Worm (Caenorhabditis elegans) whole organism, young adult: ENCODE results near the gene srd-36.
A peak's percentile ranks its signal among the peaks of the same experiment; 100 is the strongest.

Experiments used
- B0035.1 ChIP-seq: sonication (generic microtip); optimal IDR thresholded peaks from 2 replicates; lab custom pipeline; 2016; ENCODE audit warnings: missing genetic modification characterization, mild to moderate bottlenecking, missing compliant biosample characterization, missing genotype, missing genetic modification reagents
- B0261.1 ChIP-seq: sonication (generic microtip); optimal IDR thresholded peaks from 2 replicates; lab custom pipeline; 2016; ENCODE audit warnings: mild to moderate bottlenecking, missing genetic modification characterization, moderate library complexity, missing compliant biosample characterization
- D2030.7 ChIP-seq: fragments of 200-800 bp; sonication (Bioruptor generic); IDR thresholded peaks from 2 replicates; pipeline ENCODE4 v1.3.6; 2022; ENCODE audit warnings: missing genetic modification reagents, missing genetic modification characterization, missing compliant biosample characterization
- F22D6.2 ChIP-seq: sonication (generic microtip); optimal IDR thresholded peaks from 2 replicates; lab custom pipeline; 2016; ENCODE audit warnings: mild to moderate bottlenecking, missing genetic modification characterization, missing compliant biosample characterization
- F23B12.7 ChIP-seq: sonication (generic microtip); optimal IDR thresholded peaks from 2 replicates; lab custom pipeline; 2017; ENCODE audit warnings: missing genetic modification characterization, mild to moderate bottlenecking, missing compliant biosample characterization, antibody characterized with exemption, moderate library complexity; ENCODE audit not compliant: insufficient read depth
- F52B5.7 ChIP-seq: sonication (generic microtip); optimal IDR thresholded peaks from 2 replicates; lab custom pipeline; 2016; ENCODE audit warnings: mild to moderate bottlenecking, missing genetic modification characterization, missing compliant biosample characterization
- ZK185.1 ChIP-seq: sonication (generic microtip); optimal IDR thresholded peaks from 2 replicates; lab custom pipeline; 2016; ENCODE audit warnings: mild to moderate bottlenecking, missing genetic modification characterization, missing compliant biosample characterization; ENCODE audit not compliant: poor library complexity, severe bottlenecking
- akir-1 ChIP-seq: fragments of 200-800 bp; sonication (Bioruptor generic); optimal IDR thresholded peaks from 2 replicates; lab custom pipeline; 2018; ENCODE audit warnings: mild to moderate bottlenecking, missing genetic modification characterization, moderate library complexity, missing compliant biosample characterization
- cebp-1 ChIP-seq, 2 experiments: fragments of 200-800 bp in 1 of 2; sonication (Bioruptor generic) in 1 of 2; sonication (generic microtip) in 1 of 2; IDR thresholded peaks in 1 of 2; optimal IDR thresholded peaks in 1 of 2; 2 replicates each; pipeline versions ENCODE4 v1.3.6 to Lab custom; 2017 to 2022; ENCODE audit warnings: missing compliant biosample characterization in 2 of 2, missing genetic modification characterization in 2 of 2, mild to moderate bottlenecking in 1 of 2, missing genetic modification reagents in 1 of 2, moderate library complexity in 1 of 2
- ceh-79 ChIP-seq: sonication (generic microtip); optimal IDR thresholded peaks from 2 replicates; lab custom pipeline; 2017; ENCODE audit warnings: mild to moderate bottlenecking, missing genetic modification characterization, missing compliant biosample characterization
- die-1 ChIP-seq: sonication (generic microtip); optimal IDR thresholded peaks from 2 replicates; lab custom pipeline; 2016; ENCODE audit warnings: missing genotype, mild to moderate bottlenecking, missing genetic modification characterization, missing compliant biosample characterization
- dox-1 ChIP-seq: fragments of 200-800 bp; sonication (Bioruptor generic); IDR thresholded peaks from 2 replicates; pipeline ENCODE4 v1.3.6; 2022; ENCODE audit warnings: missing genetic modification reagents, missing genetic modification characterization, missing compliant biosample characterization
- egl-18 ChIP-seq: fragments of 200-800 bp; sonication (Bioruptor generic); IDR thresholded peaks from 2 replicates; pipeline ENCODE4 v1.3.6; 2022; ENCODE audit warnings: missing genetic modification reagents, missing genetic modification characterization, missing compliant biosample characterization
- ets-4 ChIP-seq: fragments of 200-800 bp; sonication (Bioruptor generic); optimal IDR thresholded peaks from 2 replicates; lab custom pipeline; 2018; ENCODE audit warnings: mild to moderate bottlenecking, missing genetic modification characterization, missing compliant biosample characterization
- hmg-1.2 ChIP-seq: fragments of 200-800 bp; sonication (Bioruptor generic); IDR thresholded peaks from 2 replicates; pipeline ENCODE4 v1.3.6; 2022; ENCODE audit warnings: missing genetic modification reagents, missing genetic modification characterization, missing compliant biosample characterization
- hsf-1 ChIP-seq: fragments of 200-800 bp; sonication (Bioruptor generic); IDR thresholded peaks from 2 replicates; pipeline ENCODE4 v1.3.6; 2022; ENCODE audit warnings: missing genetic modification reagents, missing genetic modification characterization, missing compliant biosample characterization
- lag-1 ChIP-seq: fragments of 200-800 bp; sonication (Bioruptor generic); IDR thresholded peaks from 2 replicates; pipeline ENCODE4 v1.3.6; 2022; ENCODE audit warnings: missing genetic modification reagents, missing genetic modification characterization, missing compliant biosample characterization
- let-607 ChIP-seq, 2 experiments: fragments of 200-800 bp in 1 of 2; sonication (Bioruptor generic) in 1 of 2; sonication (generic microtip) in 1 of 2; optimal IDR thresholded peaks; 2 replicates each; lab custom pipeline; 2016 to 2018; ENCODE audit warnings: mild to moderate bottlenecking in 2 of 2, missing compliant biosample characterization in 2 of 2, missing genetic modification characterization in 2 of 2, moderate library complexity in 2 of 2, missing genotype in 1 of 2
- lin-54 ChIP-seq: fragments of 200-800 bp; sonication (Bioruptor generic); optimal IDR thresholded peaks from 2 replicates; lab custom pipeline; 2018; ENCODE audit warnings: mild to moderate bottlenecking, missing genetic modification characterization, missing compliant biosample characterization
- madf-10 ChIP-seq: sonication (generic microtip); optimal IDR thresholded peaks from 2 replicates; lab custom pipeline; 2016; ENCODE audit warnings: mild to moderate bottlenecking, missing genetic modification characterization, missing compliant biosample characterization
- madf-6 ChIP-seq: fragments of 200-800 bp; sonication (Bioruptor generic); IDR thresholded peaks from 2 replicates; pipeline ENCODE4 v1.3.6; 2022; ENCODE audit warnings: missing genetic modification reagents, missing genetic modification characterization, missing compliant biosample characterization
- mxl-1 ChIP-seq: sonication (generic microtip); optimal IDR thresholded peaks from 2 replicates; lab custom pipeline; 2016; ENCODE audit warnings: missing genetic modification characterization, missing compliant biosample characterization
- nhr-80 ChIP-seq: sonication (generic microtip); optimal IDR thresholded peaks from 2 replicates; lab custom pipeline; 2016; ENCODE audit warnings: missing genetic modification characterization, missing compliant biosample characterization
- nhr-90 ChIP-seq: sonication (generic microtip); optimal IDR thresholded peaks from 2 replicates; lab custom pipeline; 2016; ENCODE audit warnings: missing genotype, mild to moderate bottlenecking, missing genetic modification characterization, missing compliant biosample characterization
- pbrm-1 ChIP-seq: fragments of 200-800 bp; sonication (Bioruptor generic); IDR thresholded peaks from 2 replicates; pipeline ENCODE4 v1.3.6; 2022; ENCODE audit warnings: missing genetic modification reagents, missing genetic modification characterization, missing compliant biosample characterization
- rcor-1 ChIP-seq: fragments of 200-800 bp; sonication (Bioruptor generic); IDR thresholded peaks from 2 replicates; pipeline ENCODE4 v1.3.6; 2022; ENCODE audit warnings: missing genetic modification reagents, missing genetic modification characterization, missing compliant biosample characterization
- rec-8 ChIP-seq, 2 experiments: sonication (generic microtip); optimal IDR thresholded peaks; 2 replicates each; lab custom pipeline; 2016; ENCODE audit warnings: mild to moderate bottlenecking in 2 of 2, missing genetic modification characterization in 2 of 2, missing genetic modification reagents in 2 of 2, missing genotype in 2 of 2, missing biosample characterization in 1 of 2, missing compliant biosample characterization in 1 of 2, moderate library complexity in 1 of 2
- rpc-1 ChIP-seq, 2 experiments: fragments of 150-350 bp in 1 of 2; sonication (generic microtip) in 1 of 2; optimal IDR thresholded peaks; 2 replicates each; lab custom pipeline; 2014 to 2018; ENCODE audit warnings: missing biosample characterization in 1 of 2, missing genetic modification characterization in 1 of 2, missing genetic modification reagents in 1 of 2, missing genotype in 1 of 2
- snpc-1.1 ChIP-seq: sonication (generic microtip); optimal IDR thresholded peaks from 2 replicates; lab custom pipeline; 2017; ENCODE audit warnings: missing genetic modification characterization, mild to moderate bottlenecking, missing compliant biosample characterization, antibody characterized with exemption, moderate library complexity, missing genotype, missing genetic modification reagents; ENCODE audit not compliant: insufficient read depth
- snpc-1.3 ChIP-seq: sonication (generic microtip); optimal IDR thresholded peaks from 2 replicates; lab custom pipeline; 2017; ENCODE audit warnings: missing genetic modification characterization, mild to moderate bottlenecking, missing compliant biosample characterization, antibody characterized with exemption, moderate library complexity, missing genotype, missing genetic modification reagents; ENCODE audit not compliant: insufficient read depth
- snpc-3.4 ChIP-seq: sonication (generic microtip); optimal IDR thresholded peaks from 2 replicates; lab custom pipeline; 2017; ENCODE audit warnings: missing genetic modification characterization, mild to moderate bottlenecking, missing compliant biosample characterization, antibody characterized with exemption, moderate library complexity, missing genotype, missing genetic modification reagents
- snpc-4 ChIP-seq, 5 experiments: fragments of 150-350 bp in 1 of 5; sonication (generic microtip) in 4 of 5; optimal IDR thresholded peaks; 2 replicates each; lab custom pipeline; 2014 to 2018; ENCODE audit warnings: missing genetic modification characterization in 5 of 5, missing biosample characterization in 3 of 5, antibody characterized with exemption in 2 of 5, mild to moderate bottlenecking in 2 of 5, missing compliant biosample characterization in 2 of 5, missing genotype in 2 of 5, moderate library complexity in 2 of 5, missing genetic modification reagents in 1 of 5
- tbp1 ChIP-seq: fragments of 200-800 bp; sonication (Bioruptor generic); optimal IDR thresholded peaks from 2 replicates; lab custom pipeline; 2018; ENCODE audit warnings: mild to moderate bottlenecking, missing genetic modification characterization, missing compliant biosample characterization
- tlf-1 ChIP-seq: fragments of 200-800 bp; sonication (Bioruptor generic); optimal IDR thresholded peaks from 2 replicates; lab custom pipeline; 2018; ENCODE audit warnings: mild to moderate bottlenecking, missing genetic modification characterization, missing compliant biosample characterization
- unc-62 ChIP-seq: fragments of 150-350 bp; optimal IDR thresholded peaks from 2 replicates; lab custom pipeline; 2014; ENCODE audit warnings: missing biosample characterization, missing genetic modification reagents, missing genetic modification characterization
- ztf-18 ChIP-seq: sonication (generic microtip); optimal IDR thresholded peaks from 2 replicates; lab custom pipeline; 2016; ENCODE audit warnings: missing genotype, mild to moderate bottlenecking, missing genetic modification characterization, missing compliant biosample characterization
- ztf-22 ChIP-seq: fragments of 200-800 bp; sonication (Bioruptor generic); optimal IDR thresholded peaks from 2 replicates; lab custom pipeline; 2018; ENCODE audit warnings: mild to moderate bottlenecking, missing genetic modification characterization, moderate library complexity, missing compliant biosample characterization
- ztf-26 ChIP-seq: sonication (generic microtip); optimal IDR thresholded peaks from 2 replicates; lab custom pipeline; 2017; ENCODE audit warnings: missing genetic modification characterization, missing compliant biosample characterization
- ztf-6 ChIP-seq: fragments of 200-800 bp; sonication (Bioruptor generic); IDR thresholded peaks from 2 replicates; pipeline ENCODE4 v1.3.6; 2022; ENCODE audit warnings: missing genetic modification reagents, missing genetic modification characterization, missing compliant biosample characterization

The srd-36 gene

ce11 chrX:13261037-13261592 lies 33.5 kb downstream of the srd-36 start:
- TF ChIP-seq egl-18 (GFP tag; lab: Robert Waterston, UW): 0 out of 2 replicates have a peak, but pooled peaks have one; percentile 16
- TF ChIP-seq hmg-1.2 (GFP tag; lab: Robert Waterston, UW): peak; percentile 38
- TF ChIP-seq ztf-18 (tag; lab: Kevin White, UChicago): peak; percentile 10
- TF ChIP-seq pbrm-1 (GFP tag; lab: Robert Waterston, UW): peak; percentile 58; the same call in 1 of the 2 replicates
- peak; percentile 24 for TF ChIP-seq snpc-1.1 (tag; lab: Kevin White, UChicago)
- peak; percentile 68 for TF ChIP-seq snpc-4 (GFP tag; optimal IDR thresholded peaks at IDR 0.05; lab: Kevin White, UChicago)
- peak in 3 of 4 experiments; percentile 63 to 91 (median 86) for TF ChIP-seq snpc-4 (tag; optimal IDR thresholded peaks at IDR 0.05; lab: Kevin White, UChicago)
- TF ChIP-seq snpc-3.4 (tag; lab: Kevin White, UChicago): peak; percentile 37
- TF ChIP-seq ZK185.1: peak; percentile 10
- TF ChIP-seq rpc-1 (optimal IDR thresholded peaks at IDR 0.05; lab: Kevin White, UChicago): peak; percentile 69
- peak; percentile 84 for TF ChIP-seq rpc-1 (tag; optimal IDR thresholded peaks at IDR 0.05; lab: Kevin White, UChicago)
- peak in 1 of 2 experiments; percentile 38 for TF ChIP-seq rec-8 (tag; optimal IDR thresholded peaks at IDR 0.05; lab: Kevin White, UChicago)
- 0 out of 2 replicates have a peak, but pooled peaks have one; percentile 16 for TF ChIP-seq D2030.7 (GFP tag; lab: Robert Waterston, UW)
- peak; percentile 5 for TF ChIP-seq B0035.1 (tag; lab: Kevin White, UChicago)
- peak; percentile 66 for TF ChIP-seq B0261.1
- peak; percentile 8 for TF ChIP-seq nhr-80 (tag; lab: Kevin White, UChicago)
- peak; percentile 86 for TF ChIP-seq tbp1
- peak; percentile 74 for TF ChIP-seq die-1
- TF ChIP-seq dox-1 (GFP tag; lab: Robert Waterston, UW): 0 out of 2 replicates have a peak, but pooled peaks have one; percentile 17
- peak; percentile 36 for TF ChIP-seq nhr-90
- peak; percentile 27 for TF ChIP-seq snpc-1.3 (tag; lab: Kevin White, UChicago)
- peak; percentile 31 for TF ChIP-seq madf-10

DNA sequence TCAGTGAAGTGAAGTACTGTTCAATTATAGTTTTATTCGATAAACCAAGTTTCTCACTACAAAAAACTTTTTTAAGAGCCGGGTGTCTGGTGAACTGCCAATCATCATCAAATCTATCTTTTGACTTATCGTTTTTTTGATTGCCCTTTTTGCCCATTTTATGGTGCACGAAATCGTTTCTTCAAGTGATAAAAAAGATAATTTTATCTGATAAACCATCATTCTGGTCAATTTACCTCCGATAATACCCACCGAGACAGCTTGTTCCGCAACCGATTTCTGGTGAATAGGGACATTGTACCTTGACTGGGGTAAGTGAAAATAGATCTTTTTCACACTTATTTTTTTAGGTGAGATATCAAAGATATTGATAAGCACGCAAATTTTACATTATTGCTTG lies 37.0 kb downstream of the srd-36 start, which contains the start of gene K08H2.10:
K08H2.10 (plus strand) TSS at position 230 of the 400 bp plus-strand sequence.
- TF ChIP-seq unc-62 (GFP tag; lab: Kevin White, UChicago) (peak; percentile 21), lin-54 (GFP tag; lab: Kevin White, UChicago) (no peak), ztf-22 (GFP tag; lab: Kevin White, UChicago) (peak; percentile 2), ztf-26 (tag; lab: Kevin White, UChicago) (no peak), ets-4 (GFP tag; lab: Kevin White, UChicago) (peak; percentile 68), let-607 (tag; optimal IDR thresholded peaks at IDR 0.05; lab: Kevin White, UChicago) (peak in 1 of 2 experiments; percentile 30), tbp1 (peak; percentile 33), nhr-80 (tag; lab: Kevin White, UChicago) (peak; percentile 93)

DNA sequence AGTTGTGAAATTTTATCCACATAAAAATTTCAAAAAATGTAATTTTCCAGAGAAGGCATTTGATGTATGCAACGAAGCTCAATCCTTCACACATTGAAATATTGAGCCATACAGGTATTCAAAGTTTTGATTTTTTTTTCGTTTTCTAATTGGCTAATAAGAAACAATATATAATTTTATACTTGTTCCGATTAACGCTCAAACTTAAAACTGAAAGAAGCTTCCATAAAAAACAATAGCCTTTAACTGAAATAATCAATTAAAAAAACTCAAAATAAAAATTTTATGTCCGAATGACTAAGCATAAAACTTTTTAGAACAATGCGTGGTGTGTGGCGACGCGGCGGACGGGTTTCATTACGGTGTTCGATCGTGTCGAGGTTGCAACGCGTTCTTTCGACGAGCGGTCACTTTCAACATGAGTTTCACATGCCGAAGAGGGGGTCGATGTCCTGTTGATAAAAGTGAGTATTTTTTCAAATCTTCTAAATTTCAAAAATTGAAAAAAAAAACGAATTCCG lies 42.6 kb downstream of the srd-36 start, which contains the start of gene nhr-32:
nhr-32 (plus strand) TSS at position 51 of the 521 bp plus-strand sequence.
- TF ChIP-seq dox-1 (GFP tag; lab: Robert Waterston, UW): no peak
- TF ChIP-seq D2030.7 (GFP tag; lab: Robert Waterston, UW): no peak
- no peak for TF ChIP-seq ztf-6 (GFP tag; lab: Robert Waterston, UW)
- no peak for TF ChIP-seq tlf-1 (GFP tag; lab: Kevin White, UChicago)
- no peak for TF ChIP-seq F22D6.2
- no peak for TF ChIP-seq cebp-1 (GFP tag; IDR thresholded peaks at IDR 0.05; lab: Robert Waterston, UW)
- no peak for TF ChIP-seq cebp-1 (tag; optimal IDR thresholded peaks at IDR 0.05; lab: Kevin White, UChicago)
- no peak for TF ChIP-seq mxl-1 (tag; lab: Kevin White, UChicago)
- TF ChIP-seq F52B5.7 (tag; lab: Kevin White, UChicago): no peak
- no peak for TF ChIP-seq lag-1 (GFP tag; lab: Robert Waterston, UW)
- TF ChIP-seq akir-1 (GFP tag; lab: Kevin White, UChicago): no peak
- TF ChIP-seq rcor-1 (GFP tag; lab: Robert Waterston, UW): no peak
- no peak for TF ChIP-seq ceh-79 (tag; lab: Kevin White, UChicago)
- TF ChIP-seq madf-6 (GFP tag; lab: Robert Waterston, UW): no peak
- no peak for TF ChIP-seq F23B12.7 (tag; lab: Kevin White, UChicago)
- no peak for TF ChIP-seq snpc-1.3 (tag; lab: Kevin White, UChicago)
- no peak for TF ChIP-seq hsf-1 (GFP tag; lab: Robert Waterston, UW)
- TF ChIP-seq, all 124 proteins: peak for 0
